Fruit fly (Drosophila melanogaster) whole organism, embryonic: ENCODE measurements around the gene Unc50.

ENCODE experiments used
- B-H1 ChIP-seq: fragments of 200-800 bp; sonication (Bioruptor generic); IDR thresholded peaks from 3 replicates; pipeline ENCODE4 v1.3.6; 2022; ENCODE audit warnings: missing biosample characterization, missing genetic modification characterization
- CG11695 ChIP-seq: fragments of 200-800 bp; sonication (Bioruptor generic); IDR thresholded peaks from 3 replicates; pipeline ENCODE4 v1.3.6; 2022; ENCODE audit warnings: missing biosample characterization, missing genetic modification characterization
- CG13424 ChIP-seq: fragments of 200-800 bp; sonication (Bioruptor generic); optimal IDR thresholded peaks from 2 replicates; lab custom pipeline; 2019; ENCODE audit warnings: missing biosample characterization, mild to moderate bottlenecking, missing genetic modification characterization, moderate library complexity
- CG15269 ChIP-seq: fragments of 200-800 bp; sonication (Bioruptor generic); optimal IDR thresholded peaks from 2 replicates; lab custom pipeline; 2018; ENCODE audit warnings: missing biosample characterization, mild to moderate bottlenecking, missing genetic modification characterization, moderate library complexity
- CG16863 ChIP-seq: fragments of 200-800 bp; sonication (Bioruptor generic); optimal IDR thresholded peaks from 3 replicates; lab custom pipeline; 2016; ENCODE audit warnings: missing biosample characterization, missing genetic modification characterization
- CG17328 ChIP-seq: fragments of 200-800 bp; sonication (Bioruptor generic); IDR thresholded peaks from 2 replicates; pipeline ENCODE4 v1.3.6; 2022; ENCODE audit warnings: missing biosample characterization, missing genetic modification characterization
- CG2129 ChIP-seq: fragments of 200-800 bp; sonication (Bioruptor generic); IDR thresholded peaks from 2 replicates; pipeline ENCODE4 v1.3.6; 2022; ENCODE audit warnings: missing biosample characterization, missing genetic modification characterization; ENCODE audit not compliant: partially characterized antibody
- CG2678 ChIP-seq: fragments of 200-800 bp; sonication (Bioruptor generic); optimal IDR thresholded peaks from 3 replicates; lab custom pipeline; 2019; ENCODE audit warnings: missing biosample characterization, mild to moderate bottlenecking, missing genetic modification characterization, moderate library complexity
- CG3163 ChIP-seq: fragments of 200-800 bp; sonication (Bioruptor generic); optimal IDR thresholded peaks from 3 replicates; lab custom pipeline; 2016; ENCODE audit warnings: missing biosample characterization, missing genetic modification characterization
- CG32532 ChIP-seq: fragments of 200-800 bp; sonication (Bioruptor generic); IDR thresholded peaks from 2 replicates; pipeline ENCODE4 v1.3.6; 2022; ENCODE audit warnings: missing biosample characterization, missing genetic modification characterization
- CG4617 ChIP-seq: fragments of 200-800 bp; sonication (Bioruptor generic); optimal IDR thresholded peaks from 3 replicates; lab custom pipeline; 2016; ENCODE audit warnings: missing biosample characterization, missing genetic modification characterization, borderline replicate concordance
- CG6272 ChIP-seq: fragments of 200-800 bp; sonication (Bioruptor generic); IDR thresholded peaks from 2 replicates; pipeline ENCODE4 v1.3.6; 2022; ENCODE audit warnings: missing biosample characterization, missing genetic modification characterization
- CG6683 ChIP-seq: fragments of 200-800 bp; sonication (Bioruptor generic); optimal IDR thresholded peaks from 2 replicates; lab custom pipeline; 2017; ENCODE audit warnings: missing biosample characterization, mild to moderate bottlenecking, missing genetic modification characterization, missing genetic modification reagents
- CG7357 ChIP-seq: fragments of 200-800 bp; sonication (Bioruptor generic); IDR thresholded peaks from 3 replicates; pipeline ENCODE4 v1.3.6; 2022; ENCODE audit warnings: missing biosample characterization, missing genetic modification characterization
- CG7372 ChIP-seq: fragments of 200-800 bp; sonication (Bioruptor generic); IDR thresholded peaks from 2 replicates; pipeline ENCODE4 v1.3.6; 2022; ENCODE audit warnings: missing biosample characterization, missing genetic modification characterization
- CG7839 ChIP-seq: fragments of 200-800 bp; sonication (Bioruptor generic); optimal IDR thresholded peaks from 3 replicates; lab custom pipeline; 2018; ENCODE audit warnings: missing biosample characterization, mild to moderate bottlenecking, missing genetic modification characterization, moderate library complexity
- CG8290 ChIP-seq, 3 experiments: fragments of 200-800 bp; sonication (Bioruptor generic); optimal IDR thresholded peaks; 2 replicates each; lab custom pipeline; 2016 to 2019; ENCODE audit warnings: missing biosample characterization in 3 of 3, missing genetic modification characterization in 3 of 3, mild to moderate bottlenecking in 2 of 3, moderate library complexity in 1 of 3
- CG9727 ChIP-seq: fragments of 200-800 bp; sonication (Bioruptor generic); optimal IDR thresholded peaks from 3 replicates; lab custom pipeline; 2017; ENCODE audit warnings: missing biosample characterization, mild to moderate bottlenecking, missing genetic modification characterization
- CkIIα-i1 ChIP-seq: fragments of 200-800 bp; sonication (Bioruptor generic); IDR thresholded peaks from 2 replicates; pipeline ENCODE4 v1.3.6; 2022; ENCODE audit warnings: missing biosample characterization, missing genetic modification characterization
- D ChIP-seq, 2 experiments: fragments of 200-800 bp in 1 of 2; fragments of >200 bp in 1 of 2; sonication (Bioruptor generic) in 1 of 2; optimal IDR thresholded peaks; 2 replicates in 1 of 2; 3 replicates in 1 of 2; lab custom pipeline; 2017; ENCODE audit warnings: mild to moderate bottlenecking in 1 of 2, missing biosample characterization in 1 of 2, missing genetic modification characterization in 1 of 2, missing genetic modification reagents in 1 of 2
- D19A ChIP-seq: fragments of 200-800 bp; optimal IDR thresholded peaks from 3 replicates; lab custom pipeline; 2019; ENCODE audit warnings: missing biosample characterization, mild to moderate bottlenecking, missing genetic modification characterization, moderate library complexity
- Dp ChIP-seq: fragments of 200-800 bp; sonication (Bioruptor generic); optimal IDR thresholded peaks from 2 replicates; lab custom pipeline; 2018; ENCODE audit warnings: missing biosample characterization, mild to moderate bottlenecking, missing genetic modification characterization, moderate library complexity
- Eip74EF ChIP-seq, 2 experiments: fragments of 200-800 bp in 1 of 2; fragments of >200 bp in 1 of 2; sonication (Bioruptor generic) in 1 of 2; optimal IDR thresholded peaks; 2 replicates each; lab custom pipeline; 2017 to 2019; ENCODE audit warnings: missing biosample characterization in 2 of 2, missing genetic modification characterization in 2 of 2, mild to moderate bottlenecking in 1 of 2, moderate library complexity in 1 of 2
- Fer1 ChIP-seq: fragments of 200-800 bp; sonication (Bioruptor generic); optimal IDR thresholded peaks from 2 replicates; lab custom pipeline; 2017; ENCODE audit warnings: missing biosample characterization, mild to moderate bottlenecking, missing genetic modification characterization
- HHEX ChIP-seq: fragments of 200-800 bp; sonication (Bioruptor generic); optimal IDR thresholded peaks from 3 replicates; lab custom pipeline; 2017; ENCODE audit warnings: missing biosample characterization, mild to moderate bottlenecking, missing genetic modification characterization, missing genetic modification reagents
- HLH4C ChIP-seq: fragments of 200-800 bp; sonication (Bioruptor generic); IDR thresholded peaks from 3 replicates; pipeline ENCODE4 v1.3.6; 2022; ENCODE audit warnings: missing biosample characterization, missing genetic modification characterization; ENCODE audit not compliant: partially characterized antibody
- Hey ChIP-seq: fragments of 200-800 bp; sonication (Bioruptor generic); optimal IDR thresholded peaks from 3 replicates; lab custom pipeline; 2018; ENCODE audit warnings: missing biosample characterization, mild to moderate bottlenecking, missing genetic modification characterization
- Hr39 ChIP-seq: fragments of >200 bp; optimal IDR thresholded peaks from 2 replicates; lab custom pipeline; 2017
- Kr ChIP-seq: fragments of 200-800 bp; sonication (Bioruptor generic); optimal IDR thresholded peaks from 2 replicates; lab custom pipeline; 2017; ENCODE audit warnings: missing biosample characterization, mild to moderate bottlenecking, missing genetic modification characterization
- Lim3 ChIP-seq: fragments of 200-800 bp; sonication (Bioruptor generic); IDR thresholded peaks from 2 replicates; pipeline ENCODE4 v1.3.6; 2022; ENCODE audit warnings: missing biosample characterization, missing genetic modification characterization
- MBD-R2 ChIP-seq: fragments of 200-800 bp; sonication (Bioruptor generic); IDR thresholded peaks from 2 replicates; pipeline ENCODE4 v1.3.6; 2022; ENCODE audit warnings: missing biosample characterization, missing genetic modification characterization
- Nf-YA ChIP-seq: fragments of 200-800 bp; sonication (Bioruptor generic); IDR thresholded peaks from 2 replicates; pipeline ENCODE4 v1.3.6; 2022; ENCODE audit warnings: missing biosample characterization, missing genetic modification characterization
- Rfx ChIP-seq: fragments of 200-800 bp; sonication (Bioruptor generic); IDR thresholded peaks from 2 replicates; pipeline ENCODE4 v1.3.6; 2022; ENCODE audit warnings: missing biosample characterization, missing genetic modification characterization
- Spps ChIP-seq: fragments of 200-800 bp; sonication (Bioruptor generic); optimal IDR thresholded peaks from 2 replicates; lab custom pipeline; 2018; ENCODE audit warnings: missing biosample characterization, mild to moderate bottlenecking, missing genetic modification characterization
- Tbp ChIP-seq: fragments of >200 bp; optimal IDR thresholded peaks from 2 replicates; lab custom pipeline; 2018; ENCODE audit warnings: missing biosample characterization, missing genetic modification characterization
- ash1 ChIP-seq: fragments of 200-800 bp; sonication (Bioruptor generic); optimal IDR thresholded peaks from 2 replicates; lab custom pipeline; 2018; ENCODE audit warnings: missing biosample characterization, mild to moderate bottlenecking, missing genetic modification characterization
- disco-r ChIP-seq: fragments of 200-800 bp; sonication (Bioruptor generic); optimal IDR thresholded peaks from 2 replicates; lab custom pipeline; 2016; ENCODE audit warnings: missing biosample characterization, missing genetic modification characterization
- esg ChIP-seq: fragments of 200-800 bp; sonication (Bioruptor generic); conservative IDR thresholded peaks from 2 replicates; pipeline ENCODE4 v1.3.6; 2022; ENCODE audit warnings: missing biosample characterization, missing genetic modification characterization
- fu2 ChIP-seq: fragments of 200-800 bp; sonication (Bioruptor generic); optimal IDR thresholded peaks from 2 replicates; lab custom pipeline; 2016; ENCODE audit warnings: missing biosample characterization, missing genetic modification characterization
- gce ChIP-seq: fragments of 200-800 bp; sonication (Bioruptor generic); IDR thresholded peaks from 3 replicates; pipeline ENCODE4 v1.3.6; 2022; ENCODE audit warnings: missing biosample characterization, missing genetic modification characterization
- hth ChIP-seq: fragments of >200 bp; optimal IDR thresholded peaks from 2 replicates; lab custom pipeline; 2017; ENCODE audit warnings: inconsistent platforms
- onecut ChIP-seq: fragments of 200-800 bp; sonication (Bioruptor generic); IDR thresholded peaks from 2 replicates; pipeline ENCODE4 v1.3.6; 2022; ENCODE audit warnings: missing biosample characterization, missing genetic modification characterization
- pzg ChIP-seq: fragments of 200-800 bp; sonication (Bioruptor generic); optimal IDR thresholded peaks from 3 replicates; lab custom pipeline; 2018; ENCODE audit warnings: missing biosample characterization, mild to moderate bottlenecking, missing genetic modification characterization, moderate library complexity
- sqz ChIP-seq: fragments of 200-800 bp; sonication (Bioruptor generic); optimal IDR thresholded peaks from 3 replicates; lab custom pipeline; 2018; ENCODE audit warnings: missing biosample characterization, mild to moderate bottlenecking, missing genetic modification characterization
- tgo ChIP-seq: fragments of 200-800 bp; sonication (Bioruptor generic); IDR thresholded peaks from 3 replicates; pipeline ENCODE4 v1.3.6; 2022; ENCODE audit warnings: missing biosample characterization, missing genetic modification characterization
- trem ChIP-seq: fragments of 200-800 bp; optimal IDR thresholded peaks from 3 replicates; lab custom pipeline; 2019; ENCODE audit warnings: missing biosample characterization, mild to moderate bottlenecking, missing genetic modification characterization, moderate library complexity
- zf30C ChIP-seq: fragments of 200-800 bp; sonication (Bioruptor generic); optimal IDR thresholded peaks from 3 replicates; lab custom pipeline; 2018; ENCODE audit warnings: missing biosample characterization, mild to moderate bottlenecking, missing genetic modification characterization

Gene Unc50

DNA sequence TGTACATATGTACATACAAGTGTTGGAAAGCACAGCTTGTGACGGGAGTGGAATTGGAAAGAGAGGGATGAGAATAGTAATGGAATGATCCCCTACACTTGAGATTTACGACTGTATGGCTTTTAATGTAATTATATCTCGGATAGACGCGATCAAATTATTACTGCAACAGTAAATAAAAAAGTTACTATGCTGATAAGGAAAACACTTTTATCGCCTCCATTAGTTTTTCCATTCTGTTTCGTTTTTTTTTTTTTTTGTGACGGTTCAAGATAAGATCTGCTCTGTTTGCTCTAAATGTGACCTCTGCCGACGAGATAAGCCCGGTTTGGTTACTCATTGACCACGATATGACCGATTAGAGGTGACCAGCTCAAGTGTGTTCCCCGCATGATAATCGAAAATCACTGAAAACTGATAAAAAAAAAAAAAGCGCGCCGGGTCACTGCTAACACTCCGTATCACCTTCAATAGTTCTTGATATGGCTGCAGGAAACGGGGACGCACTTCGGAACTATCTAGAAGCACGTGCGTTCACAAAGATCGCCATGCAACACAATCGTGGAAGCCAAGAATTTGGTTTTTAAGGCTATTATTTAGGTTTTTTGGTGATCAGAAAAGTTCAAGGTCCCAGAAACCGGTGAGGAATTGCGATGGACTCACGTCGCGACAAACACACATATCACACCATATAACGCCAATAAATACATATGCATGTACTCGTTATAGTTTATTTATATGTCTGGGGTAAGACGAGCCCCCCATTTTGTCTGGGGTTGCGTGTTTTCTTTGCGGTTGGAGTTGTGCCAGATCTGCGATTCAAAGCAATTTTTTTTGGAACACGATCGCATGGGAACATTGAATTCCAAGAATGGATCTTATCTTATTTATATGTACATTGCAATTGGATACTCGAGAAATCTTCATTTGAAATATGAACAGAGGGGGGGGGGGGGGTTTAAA is 5.6 kb downstream of the Unc50 start, which contains the start of gene p (continued):
- TF ChIP-seq Hey (tag; lab: Kevin White, UChicago) = no peak
- TF ChIP-seq Nf-YA (GFP tag; lab: Robert Waterston, UW) = no peak
- no peak for TF ChIP-seq CG7357 (GFP tag; lab: Robert Waterston, UW)
- no peak for TF ChIP-seq D (optimal IDR thresholded peaks at IDR 0.05; lab: Kevin White, UChicago)
- TF ChIP-seq D (GFP tag; optimal IDR thresholded peaks at IDR 0.05; lab: Kevin White, UChicago) = no peak
- TF ChIP-seq Tbp = no peak
- TF ChIP-seq CG7839 (tag; lab: Kevin White, UChicago) = peak; percentile 19
- TF ChIP-seq CG2678 = peak; percentile 45
- no peak for TF ChIP-seq CG16863
- 0 out of 2 replicates have a peak, but pooled peaks have one; percentile 12 for TF ChIP-seq onecut (GFP tag; lab: Robert Waterston, UW)
- no peak for TF ChIP-seq CG6683 (GFP tag; lab: Kevin White, UChicago)
- TF ChIP-seq trem (tag; lab: Kevin White, UChicago) = peak; percentile 19
- TF ChIP-seq B-H1 (GFP tag; lab: Robert Waterston, UW) = no peak; the same call in 2 of the 3 replicates
- no peak for TF ChIP-seq gce (GFP tag; lab: Robert Waterston, UW)
- peak; percentile 57 for TF ChIP-seq CG8290 (GFP tag; optimal IDR thresholded peaks at IDR 0.05; lab: Kevin White, UChicago)
- peak in 1 of 2 experiments; percentile 71 for TF ChIP-seq CG8290 (tag; optimal IDR thresholded peaks at IDR 0.05; lab: Kevin White, UChicago)
- no peak for TF ChIP-seq ash1 (GFP tag; lab: Kevin White, UChicago)
- TF ChIP-seq CkIIα-i1 (GFP tag; lab: Robert Waterston, UW) = no peak
- no peak for TF ChIP-seq esg (GFP tag; lab: Robert Waterston, UW)
- TF ChIP-seq Rfx = peak; percentile 51
- no peak for TF ChIP-seq disco-r (GFP tag; lab: Kevin White, UChicago)
- peak; percentile 31 for TF ChIP-seq CG13424 (tag; lab: Kevin White, UChicago)
- peak; percentile 42 for TF ChIP-seq Kr
- peak; percentile 55; the same call in 1 of the 2 replicates for TF ChIP-seq CG32532
- peak; percentile 45 for TF ChIP-seq fu2 (GFP tag; lab: Kevin White, UChicago)
- TF ChIP-seq D19A (tag; lab: Kevin White, UChicago) = no peak
- no peak for TF ChIP-seq CG7372 (GFP tag; lab: Robert Waterston, UW)
- peak; percentile 29 for TF ChIP-seq CG3163 (GFP tag; lab: Kevin White, UChicago)
- TF ChIP-seq Eip74EF (GFP tag; optimal IDR thresholded peaks at IDR 0.05; lab: Kevin White, UChicago) = peak in 1 of 2 experiments; percentile 50
- TF ChIP-seq CG2129 (GFP tag; lab: Robert Waterston, UW) = no peak
- TF ChIP-seq CG4617 (GFP tag; lab: Kevin White, UChicago) = no peak
- TF ChIP-seq HHEX (GFP tag; lab: Kevin White, UChicago) = peak; percentile 54
- no peak for TF ChIP-seq Dp (GFP tag; lab: Kevin White, UChicago)
- peak; percentile 37 for TF ChIP-seq CG9727 (GFP tag; lab: Kevin White, UChicago)
- TF ChIP-seq tgo (GFP tag; lab: Robert Waterston, UW) = no peak
- TF ChIP-seq HLH4C (GFP tag; lab: Robert Waterston, UW) = no peak
- TF ChIP-seq pzg (GFP tag; lab: Kevin White, UChicago) = peak; percentile 5
- no peak for TF ChIP-seq Hr39 (lab: Kevin White, UChicago)
- TF ChIP-seq MBD-R2 (GFP tag; lab: Robert Waterston, UW) = peak; percentile 30; the same call in 1 of the 2 replicates
- TF ChIP-seq sqz (GFP tag; lab: Kevin White, UChicago) = peak; percentile 89
- no peak for TF ChIP-seq hth (lab: Kevin White, UChicago)
- 0 out of 2 replicates have a peak, but pooled peaks have one; percentile 22 for TF ChIP-seq CG17328
- peak; percentile 26; the same call in 1 of the 3 replicates for TF ChIP-seq CG11695 (GFP tag; lab: Robert Waterston, UW)
- peak; percentile 30 for TF ChIP-seq CG15269 (tag; lab: Kevin White, UChicago)
- no peak for TF ChIP-seq zf30C
- peak; percentile 63 for TF ChIP-seq Fer1 (GFP tag; lab: Kevin White, UChicago)
- TF ChIP-seq CG6272 = no peak
- TF ChIP-seq Spps (tag; lab: Kevin White, UChicago) = no peak
- TF ChIP-seq Lim3 (GFP tag; lab: Robert Waterston, UW) = no peak
